Worm (Caenorhabditis elegans): ENCODE measurements around the gene F39E9.14.

ce11 chrII:3251782-3252181 lies 38.7 kb downstream of the F39E9.14 start:
- TF ChIP-seq snpc-4 (tag; optimal IDR thresholded peaks at IDR 0.05) = no peak
- no peak for TF ChIP-seq nhr-28 (tag; optimal IDR thresholded peaks at IDR 0.05)
- TF ChIP-seq nhr-76 (tag; optimal IDR thresholded peaks at IDR 0.05) = no peak
- TF ChIP-seq hlh-1 (tag; optimal IDR thresholded peaks at IDR 0.05) = no peak
- no peak for TF ChIP-seq sptf-1 (tag; optimal IDR thresholded peaks at IDR 0.05)
- no peak for TF ChIP-seq lin-13 (tag; optimal IDR thresholded peaks at IDR 0.05)
- no peak for TF ChIP-seq lsy-2 (tag; optimal IDR thresholded peaks at IDR 0.05)
- no peak for TF ChIP-seq zip-8 (tag; optimal IDR thresholded peaks at IDR 0.05)

All from whole organism, mixed stage, embryonic.